Worm (Caenorhabditis elegans): ENCODE results near the gene lgc-40.

DNA sequence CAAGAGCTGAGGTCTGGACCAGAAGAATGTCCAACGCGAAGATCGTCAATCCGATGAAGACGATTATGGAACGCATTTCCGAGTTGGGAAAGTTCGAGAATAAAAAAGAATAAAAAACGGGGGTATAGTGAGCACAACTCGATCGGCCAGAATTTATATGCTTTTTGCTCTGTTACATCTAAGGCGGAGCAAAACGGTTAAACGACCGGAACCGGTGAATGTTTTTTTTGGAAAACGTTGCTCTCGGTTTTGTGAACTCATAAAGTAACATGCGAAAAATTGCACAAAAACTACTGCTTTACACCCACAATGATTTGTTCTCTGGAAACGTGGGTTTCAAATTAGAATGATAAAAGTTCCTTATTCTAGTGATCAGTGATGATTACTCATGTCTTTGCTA is 17.9 kb upstream of the lgc-40 start, which contains the start of gene nlp-22:
- TF ChIP-seq snpc-4 (tag; optimal IDR thresholded peaks at IDR 0.05) (no peak), elt-3 (tag; optimal IDR thresholded peaks at IDR 0.05) (no peak), nhr-12 (tag; optimal IDR thresholded peaks at IDR 0.05) (no peak), lsy-2 (tag; optimal IDR thresholded peaks at IDR 0.05) (no peak), unc-62 (GFP tag; optimal IDR thresholded peaks at IDR 0.05) (no peak), unc-39 (tag; optimal IDR thresholded peaks at IDR 0.05) (no peak), ceh-43 (GFP tag; optimal IDR thresholded peaks at IDR 0.05) (no peak), nhr-28 (tag; optimal IDR thresholded peaks at IDR 0.05) (no peak), elt-1 (tag; optimal IDR thresholded peaks at IDR 0.05; ENCODE audit: borderline replicate concordance, insufficient read depth) (no peak), drap-1 (GFP tag; optimal IDR thresholded peaks at IDR 0.05) (no peak), bed-3 (GFP tag; optimal IDR thresholded peaks at IDR 0.05) (no peak), mab-5 (tag; optimal IDR thresholded peaks at IDR 0.05) (no peak)

All from whole organism, mixed stage, embryonic.